Worm (Caenorhabditis elegans): Measurements from ENCODE around the gene K03H1.12.

Gene K03H1.12

DNA sequence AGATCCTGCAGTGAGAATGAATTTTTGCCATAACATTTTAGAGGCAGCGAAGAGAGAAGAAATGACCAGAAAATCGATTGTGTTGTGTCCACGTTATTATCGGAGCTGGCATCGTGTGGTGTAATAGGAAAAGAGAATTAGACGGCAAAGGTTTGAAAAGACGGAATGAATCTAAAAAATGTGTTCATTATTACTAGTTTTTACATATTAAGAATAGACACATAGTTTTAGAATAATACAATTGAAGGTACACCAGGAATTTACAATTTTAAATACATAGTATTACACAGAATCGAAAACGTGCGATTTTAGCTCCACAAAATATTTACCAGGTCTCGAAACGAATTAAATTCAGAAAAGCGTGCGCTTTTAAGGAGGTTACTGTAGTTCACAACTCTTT, 8.8 kb downstream of the K03H1.12 start, which contains the start of gene K03H1.13:
Gene K03H1.13 (minus strand): TSS at position 101 of the 400 bp plus-strand sequence.
- TF ChIP-seq aly-2 (tag; optimal IDR thresholded peaks at IDR 0.05), result no peak
- TF ChIP-seq efl-1 (optimal IDR thresholded peaks at IDR 0.05), result no peak
- peak in 1 of 2 experiments; percentile 30 for TF ChIP-seq efl-1 (GFP tag; optimal IDR thresholded peaks at IDR 0.05 in 1 of 2)
- TF ChIP-seq nhr-76 (tag; optimal IDR thresholded peaks at IDR 0.05), result no peak
- TF ChIP-seq unc-98 (GFP tag; IDR thresholded peaks at IDR 0.05), result no peak

DNA sequence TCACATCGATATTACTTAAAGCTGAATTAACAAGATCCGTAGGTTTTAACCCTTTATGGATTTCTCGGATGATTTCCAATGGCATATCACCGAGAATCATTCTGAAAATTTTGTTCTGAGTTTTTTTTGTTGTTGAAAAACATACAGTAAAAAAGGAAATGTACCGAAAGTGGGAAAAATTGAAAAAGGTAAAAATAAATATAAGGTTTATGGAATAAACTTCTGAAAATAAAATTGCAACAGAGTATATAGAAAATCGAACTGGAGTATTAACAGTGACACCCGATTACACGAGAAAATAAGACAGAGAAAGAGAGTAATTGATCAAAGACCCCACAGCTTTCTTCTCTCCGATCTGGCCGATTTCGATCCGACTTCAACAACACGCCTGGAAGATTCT, 10.4 kb downstream of the K03H1.12 start, which contains the start of gene K03H1.11:
Gene K03H1.11 (minus strand): TSS at position 101 of the 400 bp plus-strand sequence.
- TF ChIP-seq F16B12.6 (tag; optimal IDR thresholded peaks at IDR 0.05), result no peak
- TF ChIP-seq dpl-1 (GFP tag; optimal IDR thresholded peaks at IDR 0.05), result no peak
- no peak for TF ChIP-seq fkh-8 (tag; optimal IDR thresholded peaks at IDR 0.05)
- TF ChIP-seq mep-1 (tag; optimal IDR thresholded peaks at IDR 0.05), result no peak
- no peak for TF ChIP-seq alr-1 (tag; optimal IDR thresholded peaks at IDR 0.05; ENCODE audit: borderline replicate concordance)
- no peak for TF ChIP-seq elt-3 (tag; optimal IDR thresholded peaks at IDR 0.05)
- no peak for TF ChIP-seq snpc-4 (tag; optimal IDR thresholded peaks at IDR 0.05)
- TF ChIP-seq nhr-84 (tag; optimal IDR thresholded peaks at IDR 0.05), result no peak
- TF ChIP-seq pqm-1 (tag; optimal IDR thresholded peaks at IDR 0.05), result no peak
- no peak for TF ChIP-seq elt-2 (tag; optimal IDR thresholded peaks at IDR 0.05)
- no peak for TF ChIP-seq egl-27 (tag; optimal IDR thresholded peaks at IDR 0.05)
- TF ChIP-seq snu-23 (GFP tag; optimal IDR thresholded peaks at IDR 0.05), result no peak
- no peak for TF ChIP-seq ceh-90 (tag; optimal IDR thresholded peaks at IDR 0.05)
- no peak for TF ChIP-seq ceh-88 (GFP tag; IDR thresholded peaks at IDR 0.05)
- no peak for TF ChIP-seq nhr-77 (tag; optimal IDR thresholded peaks at IDR 0.05)
- no peak for TF ChIP-seq pag-3 (tag; optimal IDR thresholded peaks at IDR 0.05; ENCODE audit: borderline replicate concordance, insufficient read depth)
- no peak for TF ChIP-seq tbx-2 (tag; optimal IDR thresholded peaks at IDR 0.05)
- TF ChIP-seq fos-1 (tag; optimal IDR thresholded peaks at IDR 0.05), result no peak
- no peak for TF ChIP-seq aly-2 (tag; optimal IDR thresholded peaks at IDR 0.05)
- no peak for TF ChIP-seq mdl-1 (tag; optimal IDR thresholded peaks at IDR 0.05)

DNA sequence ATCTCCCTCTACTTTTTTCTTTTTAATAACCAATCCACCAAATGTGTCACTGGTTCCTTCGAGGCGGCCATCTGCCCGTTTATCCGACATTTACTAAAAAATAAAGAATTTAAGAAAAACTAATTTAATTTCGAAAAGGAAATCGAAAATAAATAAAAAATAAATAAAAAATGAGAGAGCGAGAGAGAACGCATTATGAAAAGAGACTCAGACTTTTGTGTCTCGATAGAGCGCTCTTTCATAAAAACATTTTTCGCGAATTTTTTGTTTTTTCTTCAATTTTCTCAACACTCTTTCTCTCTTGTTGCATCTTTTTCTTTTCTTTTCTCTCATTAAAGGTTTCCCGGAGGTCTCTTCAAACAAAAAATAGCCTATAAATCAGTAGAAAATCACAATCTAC, 14.7 kb downstream of the K03H1.12 start, which contains the start of gene mog-1:
Gene mog-1 (minus strand): TSS at position 93 of the 400 bp plus-strand sequence.
- TF ChIP-seq blmp-1 (tag; optimal IDR thresholded peaks at IDR 0.05) (peak; percentile 2), fkh-8 (tag; optimal IDR thresholded peaks at IDR 0.05) (no peak), nhr-11 (tag; optimal IDR thresholded peaks at IDR 0.05) (no peak), snu-23 (GFP tag; optimal IDR thresholded peaks at IDR 0.05) (peak; percentile 17), lin-14 (GFP tag; optimal IDR thresholded peaks at IDR 0.05) (peak; percentile 30), lsy-2 (tag; optimal IDR thresholded peaks at IDR 0.05) (peak in 1 of 2 experiments; percentile 64), efl-1 (optimal IDR thresholded peaks at IDR 0.05) (peak; percentile 7 to 19), efl-1 (GFP tag; optimal IDR thresholded peaks at IDR 0.05 in 1 of 2) (peak; percentile 43 to 51), dpl-1 (GFP tag; optimal IDR thresholded peaks at IDR 0.05) (peak in 1 of 3 experiments; percentile 50), lin-35 (GFP tag; optimal IDR thresholded peaks at IDR 0.05) (peak in 1 of 2 experiments; percentile 16), skn-1 (tag; optimal IDR thresholded peaks at IDR 0.05) (peak; percentile 18)

ce11 chrIII:9956665-9957401, 15.4 kb downstream of the K03H1.12 start, which contains the start of gene alx-1:
TSS of gene alx-1 (plus strand) at chrIII:9957351.
- TF ChIP-seq zip-4 (GFP tag; optimal IDR thresholded peaks at IDR 0.05) (peak; percentile 54), nhr-20 (tag; optimal IDR thresholded peaks at IDR 0.05) (no peak), jun-1 (tag; optimal IDR thresholded peaks at IDR 0.05) (peak; percentile 88), pag-3 (tag; optimal IDR thresholded peaks at IDR 0.05; ENCODE audit: borderline replicate concordance, insufficient read depth) (no peak), nhr-85 (tag) (peak; percentile 52), ztf-4 (tag; optimal IDR thresholded peaks at IDR 0.05) (no peak), skn-1 (tag; optimal IDR thresholded peaks at IDR 0.05) (peak; percentile 69), Y116A8C.19 (tag; optimal IDR thresholded peaks at IDR 0.05; ENCODE audit: borderline replicate concordance) (no peak), C34B4.2 (tag; optimal IDR thresholded peaks at IDR 0.05) (no peak), lin-15B (tag; optimal IDR thresholded peaks at IDR 0.05) (no peak), unc-62 (GFP tag; optimal IDR thresholded peaks at IDR 0.05) (no peak), mdl-1 (tag; optimal IDR thresholded peaks at IDR 0.05) (no peak), fos-1 (tag; optimal IDR thresholded peaks at IDR 0.05) (peak; percentile 27), sptf-1 (tag; optimal IDR thresholded peaks at IDR 0.05) (no peak)

Data from whole organism, L1 larva.